Worm (Caenorhabditis elegans) whole organism, late embryonic: ENCODE results near the gene rps-24.

Experiments used
- C08G9.2 ChIP-seq: sonication (generic microtip); optimal IDR thresholded peaks from 2 replicates; lab custom pipeline; 2016; ENCODE audit warnings: mild to moderate bottlenecking, missing genetic modification characterization, moderate library complexity, missing compliant biosample characterization
- C38D4.7 ChIP-seq: fragments of 200-800 bp; sonication (Bioruptor generic); optimal IDR thresholded peaks from 2 replicates; lab custom pipeline; 2018; ENCODE audit warnings: mild to moderate bottlenecking, missing genetic modification characterization, moderate library complexity, missing compliant biosample characterization
- T23F11.4 ChIP-seq: fragments of 200-800 bp; sonication (Bioruptor generic); optimal IDR thresholded peaks from 2 replicates; lab custom pipeline; 2018; ENCODE audit warnings: mild to moderate bottlenecking, missing genetic modification characterization, missing compliant biosample characterization
- ahr-1 ChIP-seq: sonication (generic microtip); optimal IDR thresholded peaks from 2 replicates; lab custom pipeline; 2016; ENCODE audit warnings: missing genetic modification characterization, missing compliant biosample characterization
- ama-1 ChIP-seq: fragments of 150-350 bp; optimal IDR thresholded peaks from 2 replicates; lab custom pipeline; 2014
- ceh-14 ChIP-seq: sonication (generic microtip); optimal IDR thresholded peaks from 2 replicates; lab custom pipeline; 2016; ENCODE audit warnings: missing genotype, missing genetic modification characterization, missing compliant biosample characterization
- ceh-19 ChIP-seq: fragments of 200-800 bp; sonication (Bioruptor generic); optimal IDR thresholded peaks from 2 replicates; lab custom pipeline; 2018; ENCODE audit warnings: mild to moderate bottlenecking, missing genetic modification characterization, missing compliant biosample characterization
- ceh-2 ChIP-seq: sonication (generic microtip); optimal IDR thresholded peaks from 2 replicates; lab custom pipeline; 2016; ENCODE audit warnings: missing genotype, missing genetic modification characterization, missing compliant biosample characterization
- ceh-22 ChIP-seq: sonication (generic microtip); optimal IDR thresholded peaks from 2 replicates; lab custom pipeline; 2017; ENCODE audit warnings: missing biosample characterization, missing genetic modification characterization
- ceh-24 ChIP-seq: sonication (generic microtip); optimal IDR thresholded peaks from 2 replicates; lab custom pipeline; 2016; ENCODE audit warnings: mild to moderate bottlenecking, missing genetic modification characterization, missing compliant biosample characterization
- ceh-34 ChIP-seq: sonication (generic microtip); optimal IDR thresholded peaks from 2 replicates; lab custom pipeline; 2016; ENCODE audit warnings: mild to moderate bottlenecking, missing genetic modification characterization, missing compliant biosample characterization
- ceh-45 ChIP-seq: fragments of 200-800 bp; sonication (Bioruptor generic); IDR thresholded peaks from 2 replicates; pipeline ENCODE4 v1.3.6; 2022; ENCODE audit warnings: missing genetic modification reagents, missing genetic modification characterization, missing compliant biosample characterization
- ceh-48 ChIP-seq: sonication (generic microtip); optimal IDR thresholded peaks from 2 replicates; lab custom pipeline; 2016; ENCODE audit warnings: missing genetic modification characterization, inconsistent platforms, missing compliant biosample characterization
- ceh-6 ChIP-seq: fragments of 200-800 bp; sonication (Bioruptor generic); optimal IDR thresholded peaks from 2 replicates; lab custom pipeline; 2018; ENCODE audit warnings: mild to moderate bottlenecking, missing genetic modification characterization, missing compliant biosample characterization
- ceh-9 ChIP-seq: sonication (generic microtip); optimal IDR thresholded peaks from 2 replicates; lab custom pipeline; 2016; ENCODE audit warnings: mild to moderate bottlenecking, missing genetic modification characterization, inconsistent platforms, missing compliant biosample characterization
- che-1 ChIP-seq: sonication (generic microtip); optimal IDR thresholded peaks from 2 replicates; lab custom pipeline; 2016; ENCODE audit warnings: mild to moderate bottlenecking, missing genetic modification characterization, missing compliant biosample characterization
- dve-1 ChIP-seq: sonication (generic microtip); optimal IDR thresholded peaks from 2 replicates; lab custom pipeline; 2017; ENCODE audit warnings: antibody characterized with exemption, mild to moderate bottlenecking, missing genetic modification characterization, missing compliant biosample characterization
- elt-2 ChIP-seq: sonication (generic microtip); optimal IDR thresholded peaks from 2 replicates; lab custom pipeline; 2016; ENCODE audit warnings: missing genetic modification reagents, missing genetic modification characterization, missing compliant biosample characterization
- elt-4 ChIP-seq: sonication (generic microtip); optimal IDR thresholded peaks from 2 replicates; lab custom pipeline; 2016; ENCODE audit warnings: missing genetic modification characterization, missing compliant biosample characterization
- ets-4 ChIP-seq: sonication (generic microtip); optimal IDR thresholded peaks from 2 replicates; lab custom pipeline; 2016; ENCODE audit warnings: missing genetic modification characterization, missing compliant biosample characterization
- fkh-10 ChIP-seq: fragments of 150-350 bp; optimal IDR thresholded peaks from 2 replicates; lab custom pipeline; 2014; ENCODE audit warnings: missing biosample characterization, missing genetic modification reagents, missing genetic modification characterization
- fkh-6 ChIP-seq: sonication (generic microtip); optimal IDR thresholded peaks from 2 replicates; lab custom pipeline; 2016; ENCODE audit warnings: missing genetic modification characterization, missing compliant biosample characterization
- gmeb-2 ChIP-seq: sonication (generic microtip); optimal IDR thresholded peaks from 2 replicates; lab custom pipeline; 2016; ENCODE audit warnings: missing genetic modification characterization, inconsistent platforms, missing compliant biosample characterization
- hlh-13 ChIP-seq: fragments of 200-800 bp; sonication (Bioruptor generic); optimal IDR thresholded peaks from 2 replicates; lab custom pipeline; 2018; ENCODE audit warnings: mild to moderate bottlenecking, missing genetic modification characterization, missing compliant biosample characterization
- hlh-15 ChIP-seq: sonication (generic microtip); optimal IDR thresholded peaks from 2 replicates; lab custom pipeline; 2016; ENCODE audit warnings: missing genetic modification characterization, missing compliant biosample characterization
- hlh-30 ChIP-seq: sonication (generic microtip); optimal IDR thresholded peaks from 2 replicates; lab custom pipeline; 2017; ENCODE audit warnings: antibody characterized with exemption, missing genetic modification characterization, missing compliant biosample characterization; ENCODE audit not compliant: insufficient read depth
- hlh-6 ChIP-seq: sonication (generic microtip); optimal IDR thresholded peaks from 2 replicates; lab custom pipeline; 2016; ENCODE audit warnings: missing genotype, missing genetic modification characterization, missing compliant biosample characterization
- lim-6 ChIP-seq: sonication (generic microtip); optimal IDR thresholded peaks from 2 replicates; lab custom pipeline; 2016; ENCODE audit warnings: missing genetic modification characterization, missing compliant biosample characterization
- nhr-11 ChIP-seq: fragments of 150-350 bp; optimal IDR thresholded peaks from 2 replicates; lab custom pipeline; 2014; ENCODE audit warnings: missing biosample characterization, missing genetic modification characterization
- nhr-232 ChIP-seq: sonication (generic microtip); optimal IDR thresholded peaks from 2 replicates; lab custom pipeline; 2016; ENCODE audit warnings: missing genetic modification characterization, missing compliant biosample characterization
- npax-4 ChIP-seq: sonication (generic microtip); optimal IDR thresholded peaks from 2 replicates; lab custom pipeline; 2016; ENCODE audit warnings: missing genetic modification characterization, missing compliant biosample characterization
- odd-2 ChIP-seq: sonication (generic microtip); optimal IDR thresholded peaks from 2 replicates; lab custom pipeline; 2017; ENCODE audit warnings: antibody characterized with exemption, mild to moderate bottlenecking, missing genetic modification characterization, missing compliant biosample characterization
- pag-3 ChIP-seq: sonication (generic microtip); optimal IDR thresholded peaks from 2 replicates; lab custom pipeline; 2016; ENCODE audit warnings: missing compliant biosample characterization, missing genetic modification characterization, borderline replicate concordance
- pat-9 ChIP-seq: fragments of 200-800 bp; sonication (Bioruptor generic); optimal IDR thresholded peaks from 2 replicates; lab custom pipeline; 2018; ENCODE audit warnings: mild to moderate bottlenecking, missing genetic modification characterization, moderate library complexity, missing compliant biosample characterization
- pax-1 ChIP-seq: fragments of 150-350 bp; optimal IDR thresholded peaks from 2 replicates; lab custom pipeline; 2014; ENCODE audit warnings: missing biosample characterization, missing genetic modification characterization
- pha-2 ChIP-seq: sonication (generic microtip); optimal IDR thresholded peaks from 2 replicates; lab custom pipeline; 2017; ENCODE audit warnings: mild to moderate bottlenecking, missing genetic modification characterization, missing compliant biosample characterization
- pha-4 ChIP-seq: fragments of 150-350 bp; optimal IDR thresholded peaks from 2 replicates; lab custom pipeline; 2018; ENCODE audit warnings: missing biosample characterization, missing genetic modification reagents, missing genetic modification characterization
- pqm-1 ChIP-seq: sonication (generic microtip); optimal IDR thresholded peaks from 2 replicates; lab custom pipeline; 2016; ENCODE audit warnings: missing genetic modification characterization, missing compliant biosample characterization
- pros-1 ChIP-seq: fragments of 150-350 bp; optimal IDR thresholded peaks from 2 replicates; lab custom pipeline; 2014; ENCODE audit warnings: missing biosample characterization, missing genetic modification reagents, missing genetic modification characterization
- ref-2 ChIP-seq: sonication (generic microtip); optimal IDR thresholded peaks from 2 replicates; lab custom pipeline; 2016; ENCODE audit warnings: missing genetic modification characterization, missing compliant biosample characterization
- sdc-2 ChIP-seq: sonication (generic microtip); optimal IDR thresholded peaks from 2 replicates; lab custom pipeline; 2016; ENCODE audit warnings: missing genotype, missing genetic modification characterization, missing compliant biosample characterization
- sox-4 ChIP-seq: sonication (generic microtip); optimal IDR thresholded peaks from 2 replicates; lab custom pipeline; 2017; ENCODE audit warnings: mild to moderate bottlenecking, missing genetic modification characterization, inconsistent platforms, missing compliant biosample characterization
- syd-9 ChIP-seq: sonication (generic microtip); optimal IDR thresholded peaks from 2 replicates; lab custom pipeline; 2016; ENCODE audit warnings: mild to moderate bottlenecking, missing genetic modification characterization, moderate library complexity, missing compliant biosample characterization
- tbx-2 ChIP-seq: sonication (generic microtip); optimal IDR thresholded peaks from 2 replicates; lab custom pipeline; 2016; ENCODE audit warnings: missing genetic modification characterization, missing compliant biosample characterization
- tbx-7 ChIP-seq: sonication (generic microtip); optimal IDR thresholded peaks from 2 replicates; lab custom pipeline; 2016; ENCODE audit warnings: missing genotype, missing genetic modification characterization, missing compliant biosample characterization
- ttx-3 ChIP-seq: sonication (generic microtip); optimal IDR thresholded peaks from 2 replicates; lab custom pipeline; 2016; ENCODE audit warnings: missing genetic modification reagents, missing genetic modification characterization, missing compliant biosample characterization
- unc-3 ChIP-seq, 2 experiments: fragments of 200-800 bp in 1 of 2; sonication (Bioruptor generic) in 1 of 2; sonication (generic microtip) in 1 of 2; conservative IDR thresholded peaks in 1 of 2; optimal IDR thresholded peaks in 1 of 2; 2 replicates each; pipeline versions ENCODE4 v1.3.6 to Lab custom; 2016 to 2022; ENCODE audit warnings: missing compliant biosample characterization in 2 of 2, missing genetic modification characterization in 2 of 2, missing genetic modification reagents in 1 of 2
- unc-55 ChIP-seq: sonication (generic microtip); optimal IDR thresholded peaks from 2 replicates; lab custom pipeline; 2017; ENCODE audit warnings: missing biosample characterization, missing genetic modification reagents, missing genetic modification characterization
- unc-86 ChIP-seq: sonication (generic microtip); optimal IDR thresholded peaks from 2 replicates; lab custom pipeline; 2016; ENCODE audit warnings: missing genetic modification characterization, missing compliant biosample characterization
- zip-5 ChIP-seq: sonication (generic microtip); optimal IDR thresholded peaks from 2 replicates; lab custom pipeline; 2016; ENCODE audit warnings: missing genetic modification characterization, missing compliant biosample characterization

rps-24 gene

DNA sequence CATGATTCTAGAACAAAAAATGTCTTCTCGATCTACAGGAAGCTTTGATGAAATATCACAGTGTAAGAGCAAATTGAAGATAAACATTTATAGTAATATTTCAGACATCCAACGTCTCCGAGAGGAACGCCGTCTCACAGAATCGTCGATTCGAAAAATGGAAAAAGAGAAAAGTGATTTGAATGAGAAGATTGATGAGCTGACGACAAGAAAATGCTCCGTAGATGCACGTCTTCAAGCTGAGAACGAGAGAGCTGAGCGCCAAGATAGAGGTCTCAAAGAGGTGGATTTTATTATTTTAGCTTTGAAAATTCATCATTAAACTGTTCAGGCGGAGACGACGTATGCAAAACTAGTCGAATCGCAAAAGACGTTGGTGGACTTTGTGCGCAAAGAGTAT lies 2.4 kb downstream of the rps-24 start, which contains the start of gene ssna-1:
Gene ssna-1 (plus strand): TSS at position 12 of the 400 bp plus-strand sequence.
- no peak for TF ChIP-seq ceh-24 (tag; lab: Kevin White, UChicago)

DNA sequence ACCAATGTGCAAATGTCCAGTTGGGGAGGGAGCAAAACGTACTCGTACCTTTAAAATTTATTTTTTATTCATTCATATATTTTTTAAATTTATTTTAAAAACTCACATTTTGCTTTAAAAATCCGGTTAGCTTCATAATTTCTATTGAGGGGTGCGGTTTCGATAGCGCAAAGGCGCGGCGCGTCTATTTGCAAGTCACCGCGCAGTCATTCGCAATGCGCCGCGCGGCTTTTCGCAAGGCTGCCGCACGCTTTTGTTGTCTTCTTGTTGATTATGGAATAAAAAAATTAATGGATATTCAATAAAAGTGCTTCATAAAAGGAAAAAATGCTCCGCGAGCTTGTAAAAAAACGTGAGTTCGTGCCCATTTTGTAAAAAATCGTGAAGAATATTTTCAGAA lies 4.6 kb downstream of the rps-24 start, which contains the start of the genes ears-2 and uncp-18:
Gene ears-2 (minus strand): TSS at position 190 of the 400 bp plus-strand sequence.
Gene uncp-18 (plus strand): TSS at position 282 of the 400 bp plus-strand sequence.
- peak; percentile 100 for TF ChIP-seq elt-2 (tag; lab: Kevin White, UChicago)
- TF ChIP-seq pag-3, result peak; percentile 95
- peak; percentile 90 for TF ChIP-seq fkh-6 (tag; lab: Kevin White, UChicago)
- TF ChIP-seq ceh-24 (tag; lab: Kevin White, UChicago), result peak; percentile 95
- peak; percentile 98 for TF ChIP-seq ttx-3 (tag; lab: Kevin White, UChicago)
- TF ChIP-seq pqm-1, result peak; percentile 97
- TF ChIP-seq gmeb-2 (tag; lab: Kevin White, UChicago), result peak; percentile 97
- TF ChIP-seq elt-4 (tag; lab: Kevin White, UChicago), result peak; percentile 60
- TF ChIP-seq ets-4 (tag; lab: Kevin White, UChicago), result peak; percentile 98
- peak; percentile 89 for TF ChIP-seq fkh-10 (GFP tag; lab: Kevin White, UChicago)
- peak; percentile 39 for TF ChIP-seq hlh-30
- TF ChIP-seq C38D4.7 (GFP tag; lab: Kevin White, UChicago), result peak; percentile 95
- peak; percentile 97 for TF ChIP-seq C08G9.2 (tag; lab: Kevin White, UChicago)
- peak; percentile 99 for TF ChIP-seq ahr-1 (tag; lab: Kevin White, UChicago)
- peak; percentile 68 for TF ChIP-seq ceh-9
- TF ChIP-seq unc-55 (GFP tag; lab: Kevin White, UChicago), result no peak
- peak; percentile 93 for TF ChIP-seq syd-9 (tag; lab: Kevin White, UChicago)
- TF ChIP-seq ceh-34 (tag; lab: Kevin White, UChicago), result peak; percentile 99
- peak; percentile 99 for TF ChIP-seq hlh-15
- peak; percentile 99 for TF ChIP-seq unc-86
- TF ChIP-seq npax-4 (tag; lab: Kevin White, UChicago), result peak; percentile 96
- TF ChIP-seq ceh-14, result peak; percentile 99
- TF ChIP-seq nhr-11, result peak; percentile 2
- peak; percentile 95 for TF ChIP-seq T23F11.4
- peak; percentile 93 for TF ChIP-seq unc-3 (GFP tag; conservative IDR thresholded peaks at IDR 0.05; lab: Robert Waterston, UW)
- peak; percentile 97 for TF ChIP-seq unc-3 (tag; optimal IDR thresholded peaks at IDR 0.05; lab: Kevin White, UChicago)
- peak; percentile 91 for TF ChIP-seq ceh-6 (GFP tag; lab: Kevin White, UChicago)
- peak; percentile 83 for TF ChIP-seq nhr-232 (tag; lab: Kevin White, UChicago)
- no peak for TF ChIP-seq pha-4 (tag; lab: Kevin White, UChicago)
- peak; percentile 100 for TF ChIP-seq tbx-2
- TF ChIP-seq pros-1 (tag; lab: Kevin White, UChicago), result no peak
- no peak for TF ChIP-seq ama-1
- TF ChIP-seq ceh-19 (GFP tag; lab: Kevin White, UChicago), result peak; percentile 98
- TF ChIP-seq ref-2, result peak; percentile 99
- peak; percentile 97 for TF ChIP-seq zip-5 (tag; lab: Kevin White, UChicago)
- peak; percentile 84 for TF ChIP-seq sdc-2 (tag; lab: Kevin White, UChicago)
- TF ChIP-seq pat-9 (tag; lab: Kevin White, UChicago), result peak; percentile 99
- peak; percentile 97 for TF ChIP-seq hlh-13 (GFP tag; lab: Kevin White, UChicago)
- TF ChIP-seq ceh-45 (GFP tag; lab: Robert Waterston, UW), result peak; percentile 98
- peak; percentile 96 for TF ChIP-seq pha-2
- peak; percentile 58 for TF ChIP-seq dve-1 (tag; lab: Kevin White, UChicago)
- peak; percentile 69 for TF ChIP-seq ceh-22 (tag; lab: Kevin White, UChicago)
- peak; percentile 92 for TF ChIP-seq che-1 (tag; lab: Kevin White, UChicago)
- TF ChIP-seq odd-2 (tag; lab: Kevin White, UChicago), result peak; percentile 88
- TF ChIP-seq ceh-48 (tag; lab: Kevin White, UChicago), result peak; percentile 99
- TF ChIP-seq tbx-7 (tag; lab: Kevin White, UChicago), result peak; percentile 86
- peak; percentile 99 for TF ChIP-seq lim-6 (tag; lab: Kevin White, UChicago)
- peak; percentile 98 for TF ChIP-seq sox-4 (tag; lab: Kevin White, UChicago)
- peak; percentile 58 for TF ChIP-seq pax-1
- TF ChIP-seq hlh-6 (tag; lab: Kevin White, UChicago), result peak; percentile 92
- TF ChIP-seq ceh-2 (tag; lab: Kevin White, UChicago), result peak; percentile 99
